Worm (Caenorhabditis elegans): ENCODE measurements around the gene lurp-3.

- TF ChIP-seq scrt-1 (GFP tag; IDR thresholded peaks at IDR 0.05) (no peak), hnd-1 (tag; optimal IDR thresholded peaks at IDR 0.05) (no peak), flt-1 (GFP tag; IDR thresholded peaks at IDR 0.05) (no peak), ama-1 (optimal IDR thresholded peaks at IDR 0.05) (no peak), pes-1 (GFP tag; IDR thresholded peaks at IDR 0.05) (no peak), ets-7 (tag; optimal IDR thresholded peaks at IDR 0.05) (no peak)
Observed at ce11 chrV:13489830-13490229, 34.3 kb downstream of the lurp-3 start, which contains the start of gene T10G3.3.

All from whole organism, early embryonic.